Worm (Caenorhabditis elegans) whole organism, young adult: ENCODE results near the gene F38B6.7.
A peak's percentile ranks its signal among the peaks of the same experiment; 100 is the strongest.

Source experiments
- F49E8.2 ChIP-seq: sonication (generic microtip); optimal IDR thresholded peaks from 3 replicates; lab custom pipeline; 2017; ENCODE audit warnings: missing genetic modification characterization, mild to moderate bottlenecking, missing compliant biosample characterization, antibody characterized with exemption, moderate library complexity; ENCODE audit not compliant: insufficient read depth
- F52B5.7 ChIP-seq: sonication (generic microtip); optimal IDR thresholded peaks from 2 replicates; lab custom pipeline; 2016; ENCODE audit warnings: mild to moderate bottlenecking, missing genetic modification characterization, missing compliant biosample characterization
- F57A8.1 ChIP-seq: fragments of 200-800 bp; sonication (Bioruptor generic); optimal IDR thresholded peaks from 2 replicates; lab custom pipeline; 2018; ENCODE audit warnings: mild to moderate bottlenecking, missing genetic modification characterization, moderate library complexity, missing compliant biosample characterization
- F57C9.4 ChIP-seq: sonication (generic microtip); optimal IDR thresholded peaks from 2 replicates; lab custom pipeline; 2017; ENCODE audit warnings: mild to moderate bottlenecking, missing genetic modification characterization, missing compliant biosample characterization
- T26A5.8 ChIP-seq: sonication (generic microtip); optimal IDR thresholded peaks from 2 replicates; lab custom pipeline; 2016; ENCODE audit warnings: missing genetic modification characterization, missing compliant biosample characterization
- Y53G8AR.9 ChIP-seq: fragments of 200-800 bp; sonication (Bioruptor generic); conservative IDR thresholded peaks from 2 replicates; pipeline ENCODE4 v1.3.6; 2022; ENCODE audit warnings: missing genetic modification reagents, missing genetic modification characterization, missing compliant biosample characterization
- atf-7 ChIP-seq: sonication (generic microtip); optimal IDR thresholded peaks from 2 replicates; lab custom pipeline; 2017; ENCODE audit warnings: mild to moderate bottlenecking, missing genetic modification characterization, missing compliant biosample characterization
- athp-1 ChIP-seq: sonication (generic microtip); optimal IDR thresholded peaks from 2 replicates; lab custom pipeline; 2017; ENCODE audit warnings: mild to moderate bottlenecking, missing genetic modification characterization, missing compliant biosample characterization
- bed-1 ChIP-seq: fragments of 200-800 bp; sonication (Bioruptor generic); IDR thresholded peaks from 2 replicates; pipeline ENCODE4 v1.3.6; 2022; ENCODE audit warnings: missing genetic modification reagents, missing genetic modification characterization, missing compliant biosample characterization
- ccch-3 ChIP-seq: fragments of 200-800 bp; sonication (Bioruptor generic); optimal IDR thresholded peaks from 2 replicates; lab custom pipeline; 2018; ENCODE audit warnings: mild to moderate bottlenecking, missing genetic modification characterization, missing compliant biosample characterization
- cebp-2 ChIP-seq: fragments of 200-800 bp; sonication (Bioruptor generic); IDR thresholded peaks from 2 replicates; pipeline ENCODE4 v1.3.6; 2022; ENCODE audit warnings: missing genetic modification characterization, missing compliant biosample characterization
- ceh-79 ChIP-seq: sonication (generic microtip); optimal IDR thresholded peaks from 2 replicates; lab custom pipeline; 2017; ENCODE audit warnings: mild to moderate bottlenecking, missing genetic modification characterization, missing compliant biosample characterization
- dox-1 ChIP-seq: fragments of 200-800 bp; sonication (Bioruptor generic); IDR thresholded peaks from 2 replicates; pipeline ENCODE4 v1.3.6; 2022; ENCODE audit warnings: missing genetic modification reagents, missing genetic modification characterization, missing compliant biosample characterization
- ekl-4 ChIP-seq: fragments of 200-800 bp; sonication (Bioruptor generic); IDR thresholded peaks from 2 replicates; pipeline ENCODE4 v1.3.6; 2022; ENCODE audit warnings: missing genetic modification reagents, missing genetic modification characterization, missing compliant biosample characterization
- hmg-1.2 ChIP-seq: fragments of 200-800 bp; sonication (Bioruptor generic); IDR thresholded peaks from 2 replicates; pipeline ENCODE4 v1.3.6; 2022; ENCODE audit warnings: missing genetic modification reagents, missing genetic modification characterization, missing compliant biosample characterization
- lag-1 ChIP-seq: fragments of 200-800 bp; sonication (Bioruptor generic); IDR thresholded peaks from 2 replicates; pipeline ENCODE4 v1.3.6; 2022; ENCODE audit warnings: missing genetic modification reagents, missing genetic modification characterization, missing compliant biosample characterization
- lin-40 ChIP-seq: sonication (generic microtip); optimal IDR thresholded peaks from 2 replicates; lab custom pipeline; 2016; ENCODE audit warnings: missing genetic modification characterization, mild to moderate bottlenecking, missing compliant biosample characterization, missing genotype, missing genetic modification reagents
- lin-54 ChIP-seq: fragments of 200-800 bp; sonication (Bioruptor generic); optimal IDR thresholded peaks from 2 replicates; lab custom pipeline; 2018; ENCODE audit warnings: mild to moderate bottlenecking, missing genetic modification characterization, missing compliant biosample characterization
- nfyb-1 ChIP-seq: fragments of 200-800 bp; sonication (Bioruptor generic); IDR thresholded peaks from 2 replicates; pipeline ENCODE4 v1.3.6; 2022; ENCODE audit warnings: missing genetic modification reagents, missing genetic modification characterization, missing compliant biosample characterization
- nhr-179 ChIP-seq: sonication (generic microtip); optimal IDR thresholded peaks from 2 replicates; lab custom pipeline; 2016; ENCODE audit warnings: mild to moderate bottlenecking, missing genetic modification characterization, missing compliant biosample characterization
- nhr-80 ChIP-seq: sonication (generic microtip); optimal IDR thresholded peaks from 2 replicates; lab custom pipeline; 2016; ENCODE audit warnings: missing genetic modification characterization, missing compliant biosample characterization
- pha-4 ChIP-seq: fragments of 150-350 bp; sonication (generic microtip); optimal IDR thresholded peaks from 2 replicates; lab custom pipeline; 2014; ENCODE audit warnings: missing biosample characterization, missing genetic modification reagents, missing genetic modification characterization
- repo-1 ChIP-seq: sonication (generic microtip); optimal IDR thresholded peaks from 2 replicates; lab custom pipeline; 2017; ENCODE audit warnings: mild to moderate bottlenecking, missing genetic modification characterization, missing compliant biosample characterization
- sdz-38 ChIP-seq: sonication (generic microtip); optimal IDR thresholded peaks from 2 replicates; lab custom pipeline; 2016; ENCODE audit warnings: missing genotype, missing genetic modification characterization, missing compliant biosample characterization
- somi-1 ChIP-seq: fragments of 200-800 bp; sonication (Bioruptor generic); optimal IDR thresholded peaks from 2 replicates; lab custom pipeline; 2018; ENCODE audit warnings: mild to moderate bottlenecking, missing genetic modification characterization, missing compliant biosample characterization
- ztf-26 ChIP-seq: sonication (generic microtip); optimal IDR thresholded peaks from 2 replicates; lab custom pipeline; 2017; ENCODE audit warnings: missing genetic modification characterization, missing compliant biosample characterization
- ztf-28 ChIP-seq: fragments of 200-800 bp; sonication (Bioruptor generic); IDR thresholded peaks from 2 replicates; pipeline ENCODE4 v1.3.6; 2022; ENCODE audit warnings: missing genetic modification reagents, missing genetic modification characterization, missing compliant biosample characterization
- ztf-3 ChIP-seq: fragments of 200-800 bp; sonication (Bioruptor generic); optimal IDR thresholded peaks from 2 replicates; lab custom pipeline; 2018; ENCODE audit warnings: mild to moderate bottlenecking, missing genetic modification characterization, missing compliant biosample characterization

F38B6.7 gene

ce11 chrX:6669366-6669765 lies 28.8 kb downstream of the F38B6.7 start:
- no peak for TF ChIP-seq repo-1 (tag; lab: Kevin White, UChicago)
- TF ChIP-seq sdz-38, result no peak
- no peak for TF ChIP-seq hmg-1.2 (GFP tag; lab: Robert Waterston, UW)
- TF ChIP-seq lin-40 (tag; lab: Kevin White, UChicago), result no peak
- no peak for TF ChIP-seq lag-1
- no peak for TF ChIP-seq bed-1 (GFP tag; lab: Robert Waterston, UW)
- TF ChIP-seq T26A5.8 (tag; lab: Kevin White, UChicago), result no peak
- TF ChIP-seq somi-1 (GFP tag; lab: Kevin White, UChicago), result no peak
- no peak for TF ChIP-seq ccch-3
- TF ChIP-seq ztf-26, result no peak
- no peak for TF ChIP-seq lin-54

DNA sequence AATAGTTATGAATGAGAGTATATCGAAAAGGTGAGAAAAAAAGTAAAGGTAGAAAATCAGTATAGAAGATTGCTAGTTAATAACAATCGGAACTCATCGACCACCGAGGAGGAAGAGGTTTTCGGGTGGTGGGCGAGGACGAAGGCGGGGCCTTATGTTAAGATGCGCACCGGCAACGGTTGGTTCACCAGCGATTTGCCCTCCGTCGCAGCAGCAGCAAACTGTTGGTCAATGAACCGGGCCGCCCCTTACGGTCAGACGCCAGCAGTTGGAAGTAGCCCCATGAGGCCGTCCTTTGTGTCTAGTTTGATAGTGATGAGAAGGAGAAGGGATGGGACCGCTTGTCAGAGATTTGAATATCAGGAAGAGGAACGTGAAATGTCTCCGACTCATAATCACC lies 29.3 kb downstream of the F38B6.7 start, which contains the start of gene nhr-137:
Gene nhr-137 (minus strand): TSS at position 101 of the 400 bp plus-strand sequence.
- TF ChIP-seq ceh-79 (tag; lab: Kevin White, UChicago) (no peak), Y53G8AR.9 (no peak), F52B5.7 (tag; lab: Kevin White, UChicago) (no peak), F49E8.2 (no peak), F57C9.4 (tag; lab: Kevin White, UChicago) (no peak), athp-1 (tag; lab: Kevin White, UChicago) (no peak), dox-1 (peak; percentile 34; the same call in 1 of the 2 replicates), ccch-3 (no peak), ztf-28 (0 out of 2 replicates have a peak, but pooled peaks have one; percentile 42)

- TF ChIP-seq pha-4 (tag; lab: Kevin White, UChicago), result no peak
- TF ChIP-seq F57A8.1 (GFP tag; lab: Kevin White, UChicago), result no peak
- peak; percentile 44 for TF ChIP-seq nhr-80 (tag; lab: Kevin White, UChicago)
These were observed 30.7 kb downstream of the F38B6.7 start for ce11 chrX:6667468-6667867.

DNA sequence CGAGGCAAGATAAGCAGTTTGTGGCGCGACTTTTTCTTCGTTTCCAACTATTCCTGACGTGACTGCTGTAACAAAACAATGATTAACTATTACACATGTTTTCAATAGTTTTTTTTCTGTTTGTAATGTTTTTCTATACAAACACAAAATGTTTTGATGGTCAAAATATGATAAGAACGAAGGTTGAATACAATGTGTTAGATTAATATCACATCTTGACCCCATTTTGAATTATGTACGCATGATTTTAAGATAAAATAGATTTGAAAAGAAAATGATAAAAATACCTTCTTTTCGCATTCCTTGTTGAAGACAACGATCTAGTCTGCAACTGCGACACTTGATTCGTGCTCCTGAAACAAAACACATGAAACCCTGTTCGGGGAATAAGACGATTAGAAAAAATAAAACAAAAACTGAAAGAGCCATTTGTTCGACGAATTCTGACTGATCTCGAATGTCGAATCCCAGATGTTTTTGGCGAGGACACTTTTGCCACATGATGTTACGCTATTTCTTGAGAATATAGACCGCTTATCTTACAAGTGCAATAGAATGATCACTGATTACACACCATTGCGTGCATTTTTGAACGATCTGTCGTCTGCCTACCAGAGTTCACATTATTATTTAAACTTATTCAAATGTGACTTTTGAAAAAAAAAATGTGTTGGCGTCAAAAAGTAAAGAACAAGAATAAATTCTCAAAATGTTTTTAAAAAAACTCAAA lies 32.9 kb downstream of the F38B6.7 start:
- no peak for TF ChIP-seq ztf-3 (GFP tag; lab: Kevin White, UChicago)
- TF ChIP-seq nhr-80 (tag; lab: Kevin White, UChicago), result peak; percentile 32

- TF ChIP-seq cebp-2 (GFP tag; lab: Robert Waterston, UW) (no peak), atf-7 (tag; lab: Kevin White, UChicago) (peak; percentile 69)
These were observed 34.3 kb downstream of the F38B6.7 start for ce11 chrX:6663780-6664437.

- TF ChIP-seq nhr-80 (tag; lab: Kevin White, UChicago), result peak; percentile 31
- no peak for TF ChIP-seq nhr-179
- TF ChIP-seq nfyb-1 (GFP tag; lab: Robert Waterston, UW), result peak; percentile 5; the same call in 1 of the 2 replicates
- TF ChIP-seq ekl-4, result 0 out of 2 replicates have a peak, but pooled peaks have one; percentile 30
These were observed 35.9 kb downstream of the F38B6.7 start for ce11 chrX:6662267-6662666.
